Fruit fly (Drosophila melanogaster): Measurements from ENCODE around the gene ple.

DNA sequence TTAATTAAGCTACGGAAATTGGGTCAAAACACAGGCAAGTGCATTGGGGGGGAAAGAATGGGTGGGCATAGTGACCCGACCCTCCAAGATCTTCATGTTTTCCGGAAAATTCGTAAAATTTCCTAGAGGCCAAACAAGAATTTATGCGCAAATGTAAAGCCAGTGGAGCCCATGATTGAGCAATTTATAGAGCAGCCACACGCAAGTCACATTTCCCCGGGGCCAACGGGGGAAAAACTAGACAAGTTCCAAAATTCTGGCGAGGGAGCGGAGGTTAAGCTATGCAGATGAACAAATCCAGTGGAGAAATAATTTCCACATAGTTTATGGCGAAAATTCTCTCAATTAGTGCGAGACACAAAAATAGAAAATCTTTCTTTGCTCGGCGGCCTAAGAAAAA lies 22.0 kb downstream of the ple start:
- TF ChIP-seq CTCF (optimal IDR thresholded peaks at IDR 0.05), result no peak
- TF ChIP-seq CG8478 (optimal IDR thresholded peaks at IDR 0.05), result no peak

All from S2 (cell line).